Worm (Caenorhabditis elegans) whole organism, young adult: ENCODE measurements around the gene gcy-34.

Experiments used
- B0261.1 ChIP-seq: sonication (generic microtip); optimal IDR thresholded peaks from 2 replicates; lab custom pipeline; 2016; ENCODE audit warnings: mild to moderate bottlenecking, missing genetic modification characterization, moderate library complexity, missing compliant biosample characterization
- C06A6.2 ChIP-seq: fragments of 200-800 bp; sonication (Bioruptor generic); conservative IDR thresholded peaks from 2 replicates; pipeline ENCODE4 v1.3.6; 2022; ENCODE audit warnings: missing genetic modification characterization, missing compliant biosample characterization
- F49E8.2 ChIP-seq: sonication (generic microtip); optimal IDR thresholded peaks from 3 replicates; lab custom pipeline; 2017; ENCODE audit warnings: missing genetic modification characterization, mild to moderate bottlenecking, missing compliant biosample characterization, antibody characterized with exemption, moderate library complexity; ENCODE audit not compliant: insufficient read depth
- F55B11.4 ChIP-seq: sonication (generic microtip); optimal IDR thresholded peaks from 2 replicates; lab custom pipeline; 2016; ENCODE audit warnings: missing compliant biosample characterization, missing genetic modification characterization, borderline replicate concordance; ENCODE audit not compliant: insufficient read depth
- F57A8.1 ChIP-seq: fragments of 200-800 bp; sonication (Bioruptor generic); optimal IDR thresholded peaks from 2 replicates; lab custom pipeline; 2018; ENCODE audit warnings: mild to moderate bottlenecking, missing genetic modification characterization, moderate library complexity, missing compliant biosample characterization
- K12H6.12 ChIP-seq: fragments of 200-800 bp; sonication (Bioruptor generic); optimal IDR thresholded peaks from 2 replicates; lab custom pipeline; 2018; ENCODE audit warnings: mild to moderate bottlenecking, missing genetic modification characterization, missing compliant biosample characterization
- T07F8.4 ChIP-seq: sonication (generic microtip); optimal IDR thresholded peaks from 2 replicates; lab custom pipeline; 2016; ENCODE audit warnings: mild to moderate bottlenecking, missing genetic modification characterization, moderate library complexity, missing compliant biosample characterization
- T26A5.8 ChIP-seq: sonication (generic microtip); optimal IDR thresholded peaks from 2 replicates; lab custom pipeline; 2016; ENCODE audit warnings: missing genetic modification characterization, missing compliant biosample characterization
- Y53G8AR.9 ChIP-seq: fragments of 200-800 bp; sonication (Bioruptor generic); conservative IDR thresholded peaks from 2 replicates; pipeline ENCODE4 v1.3.6; 2022; ENCODE audit warnings: missing genetic modification reagents, missing genetic modification characterization, missing compliant biosample characterization
- Y67H2A.10 ChIP-seq: fragments of 200-800 bp; sonication (Bioruptor generic); conservative IDR thresholded peaks from 2 replicates; pipeline ENCODE4 v1.3.6; 2022; ENCODE audit warnings: missing genetic modification reagents, missing genetic modification characterization, missing compliant biosample characterization
- akir-1 ChIP-seq: fragments of 200-800 bp; sonication (Bioruptor generic); optimal IDR thresholded peaks from 2 replicates; lab custom pipeline; 2018; ENCODE audit warnings: mild to moderate bottlenecking, missing genetic modification characterization, moderate library complexity, missing compliant biosample characterization
- attf-6 ChIP-seq: fragments of 200-800 bp; sonication (Bioruptor generic); IDR thresholded peaks from 2 replicates; pipeline ENCODE4 v1.3.6; 2022; ENCODE audit warnings: missing genetic modification reagents, missing genetic modification characterization, missing compliant biosample characterization
- bed-1 ChIP-seq: fragments of 200-800 bp; sonication (Bioruptor generic); IDR thresholded peaks from 2 replicates; pipeline ENCODE4 v1.3.6; 2022; ENCODE audit warnings: missing genetic modification reagents, missing genetic modification characterization, missing compliant biosample characterization
- ceh-58 ChIP-seq: fragments of 200-800 bp; sonication (Bioruptor generic); IDR thresholded peaks from 2 replicates; pipeline ENCODE4 v1.3.6; 2022; ENCODE audit warnings: missing genetic modification characterization, missing compliant biosample characterization
- ceh-79 ChIP-seq: sonication (generic microtip); optimal IDR thresholded peaks from 2 replicates; lab custom pipeline; 2017; ENCODE audit warnings: mild to moderate bottlenecking, missing genetic modification characterization, missing compliant biosample characterization
- chd-7 ChIP-seq: sonication (generic microtip); optimal IDR thresholded peaks from 2 replicates; lab custom pipeline; 2016; ENCODE audit warnings: mild to moderate bottlenecking, missing genetic modification characterization, moderate library complexity, missing compliant biosample characterization
- dox-1 ChIP-seq: fragments of 200-800 bp; sonication (Bioruptor generic); IDR thresholded peaks from 2 replicates; pipeline ENCODE4 v1.3.6; 2022; ENCODE audit warnings: missing genetic modification reagents, missing genetic modification characterization, missing compliant biosample characterization
- dpl-1 ChIP-seq: fragments of 150-350 bp; optimal IDR thresholded peaks from 2 replicates; lab custom pipeline; 2014; ENCODE audit warnings: missing biosample characterization, missing genetic modification reagents, missing genetic modification characterization
- efl-1 ChIP-seq: fragments of 150-350 bp; optimal IDR thresholded peaks from 2 replicates; lab custom pipeline; 2014; ENCODE audit warnings: missing biosample characterization, missing genetic modification reagents, missing genetic modification characterization
- egl-18 ChIP-seq: fragments of 200-800 bp; sonication (Bioruptor generic); IDR thresholded peaks from 2 replicates; pipeline ENCODE4 v1.3.6; 2022; ENCODE audit warnings: missing genetic modification reagents, missing genetic modification characterization, missing compliant biosample characterization
- egrh-3 ChIP-seq: fragments of 200-800 bp; sonication (Bioruptor generic); IDR thresholded peaks from 2 replicates; pipeline ENCODE4 v1.3.6; 2022; ENCODE audit warnings: missing genetic modification reagents, missing genetic modification characterization, missing compliant biosample characterization
- fkh-3 ChIP-seq: sonication (generic microtip); optimal IDR thresholded peaks from 2 replicates; lab custom pipeline; 2016; ENCODE audit warnings: mild to moderate bottlenecking, missing genetic modification characterization, missing compliant biosample characterization
- hmg-20 ChIP-seq: fragments of 200-800 bp; sonication (Bioruptor generic); IDR thresholded peaks from 2 replicates; pipeline ENCODE4 v1.3.6; 2022; ENCODE audit warnings: missing genetic modification reagents, missing genetic modification characterization, missing compliant biosample characterization
- let-526 ChIP-seq: fragments of 200-800 bp; sonication (Bioruptor generic); IDR thresholded peaks from 2 replicates; pipeline ENCODE4 v1.3.6; 2022; ENCODE audit warnings: missing genetic modification reagents, missing genetic modification characterization, missing compliant biosample characterization
- lin-54 ChIP-seq: fragments of 200-800 bp; sonication (Bioruptor generic); optimal IDR thresholded peaks from 2 replicates; lab custom pipeline; 2018; ENCODE audit warnings: mild to moderate bottlenecking, missing genetic modification characterization, missing compliant biosample characterization
- lsl-1 ChIP-seq: fragments of 200-800 bp; sonication (Bioruptor generic); optimal IDR thresholded peaks from 2 replicates; lab custom pipeline; 2018; ENCODE audit warnings: mild to moderate bottlenecking, missing genetic modification characterization, moderate library complexity, missing compliant biosample characterization
- madf-3 ChIP-seq: fragments of 200-800 bp; sonication (Bioruptor generic); IDR thresholded peaks from 2 replicates; pipeline ENCODE4 v1.3.6; 2022; ENCODE audit warnings: missing genetic modification reagents, missing genetic modification characterization, missing compliant biosample characterization
- madf-8 ChIP-seq: fragments of 200-800 bp; sonication (Bioruptor generic); conservative IDR thresholded peaks from 2 replicates; pipeline ENCODE4 v1.3.6; 2022; ENCODE audit warnings: missing genetic modification reagents, missing genetic modification characterization, missing compliant biosample characterization
- nhr-179 ChIP-seq: sonication (generic microtip); optimal IDR thresholded peaks from 2 replicates; lab custom pipeline; 2016; ENCODE audit warnings: mild to moderate bottlenecking, missing genetic modification characterization, missing compliant biosample characterization
- nhr-80 ChIP-seq: sonication (generic microtip); optimal IDR thresholded peaks from 2 replicates; lab custom pipeline; 2016; ENCODE audit warnings: missing genetic modification characterization, missing compliant biosample characterization
- nhr-90 ChIP-seq: sonication (generic microtip); optimal IDR thresholded peaks from 2 replicates; lab custom pipeline; 2016; ENCODE audit warnings: missing genotype, mild to moderate bottlenecking, missing genetic modification characterization, missing compliant biosample characterization
- pbrm-1 ChIP-seq: fragments of 200-800 bp; sonication (Bioruptor generic); IDR thresholded peaks from 2 replicates; pipeline ENCODE4 v1.3.6; 2022; ENCODE audit warnings: missing genetic modification reagents, missing genetic modification characterization, missing compliant biosample characterization
- rpc-1 ChIP-seq, 2 experiments: fragments of 150-350 bp in 1 of 2; sonication (generic microtip) in 1 of 2; optimal IDR thresholded peaks; 2 replicates each; lab custom pipeline; 2014 to 2018; ENCODE audit warnings: missing biosample characterization in 1 of 2, missing genetic modification characterization in 1 of 2, missing genetic modification reagents in 1 of 2, missing genotype in 1 of 2
- sdz-38 ChIP-seq: sonication (generic microtip); optimal IDR thresholded peaks from 2 replicates; lab custom pipeline; 2016; ENCODE audit warnings: missing genotype, missing genetic modification characterization, missing compliant biosample characterization
- somi-1 ChIP-seq: fragments of 200-800 bp; sonication (Bioruptor generic); optimal IDR thresholded peaks from 2 replicates; lab custom pipeline; 2018; ENCODE audit warnings: mild to moderate bottlenecking, missing genetic modification characterization, missing compliant biosample characterization
- sptf-2 ChIP-seq: fragments of 200-800 bp; sonication (Bioruptor generic); optimal IDR thresholded peaks from 2 replicates; lab custom pipeline; 2018; ENCODE audit warnings: mild to moderate bottlenecking, missing genetic modification characterization, missing compliant biosample characterization
- tbp1 ChIP-seq: fragments of 200-800 bp; sonication (Bioruptor generic); optimal IDR thresholded peaks from 2 replicates; lab custom pipeline; 2018; ENCODE audit warnings: mild to moderate bottlenecking, missing genetic modification characterization, missing compliant biosample characterization
- tbx-9 ChIP-seq: sonication (generic microtip); optimal IDR thresholded peaks from 2 replicates; lab custom pipeline; 2016; ENCODE audit warnings: borderline replicate concordance, missing genetic modification characterization, inconsistent platforms, missing compliant biosample characterization
- unc-130 ChIP-seq: sonication (generic microtip); optimal IDR thresholded peaks from 2 replicates; lab custom pipeline; 2016; ENCODE audit warnings: missing genetic modification reagents, missing genetic modification characterization, missing compliant biosample characterization
- unc-62 ChIP-seq: fragments of 150-350 bp; optimal IDR thresholded peaks from 2 replicates; lab custom pipeline; 2014; ENCODE audit warnings: missing biosample characterization, missing genetic modification reagents, missing genetic modification characterization
- ztf-28 ChIP-seq: fragments of 200-800 bp; sonication (Bioruptor generic); IDR thresholded peaks from 2 replicates; pipeline ENCODE4 v1.3.6; 2022; ENCODE audit warnings: missing genetic modification reagents, missing genetic modification characterization, missing compliant biosample characterization

gcy-34 gene

ce11 chrV:13426764-13427163 lies 41.1 kb upstream of the gcy-34 start, which contains the start of gene srd-18:
Gene srd-18 (minus strand): TSS chrV:13426864.
- TF ChIP-seq let-526 (GFP tag; lab: Robert Waterston, UW) (no peak), sdz-38 (tag; lab: Kevin White, UChicago) (no peak), efl-1 (GFP tag; lab: Kevin White, UChicago) (no peak), dpl-1 (GFP tag; lab: Kevin White, UChicago) (no peak), egrh-3 (GFP tag; lab: Robert Waterston, UW) (no peak), akir-1 (GFP tag; lab: Kevin White, UChicago) (no peak), rpc-1 (optimal IDR thresholded peaks at IDR 0.05; lab: Kevin White, UChicago) (no peak), rpc-1 (tag; optimal IDR thresholded peaks at IDR 0.05; lab: Kevin White, UChicago) (no peak)
- TF ChIP-seq, all 124 proteins: peak for 0

- TF ChIP-seq ztf-28 (GFP tag; lab: Robert Waterston, UW) (no peak), nhr-90 (tag; lab: Kevin White, UChicago) (no peak), madf-8 (no peak), fkh-3 (tag; lab: Kevin White, UChicago) (no peak), rpc-1 (optimal IDR thresholded peaks at IDR 0.05; lab: Kevin White, UChicago) (no peak), rpc-1 (tag; optimal IDR thresholded peaks at IDR 0.05; lab: Kevin White, UChicago) (no peak)
Measured at ce11 chrV:13423608-13424007, 37.9 kb upstream of the gcy-34 start, which contains the start of gene srv-10. Gene srv-10 (plus strand): TSS chrV:13423908.

- TF ChIP-seq sptf-2 (GFP tag; lab: Kevin White, UChicago), result no peak
- no peak for TF ChIP-seq nhr-179 (tag; lab: Kevin White, UChicago)
- TF ChIP-seq attf-6, result no peak
- TF ChIP-seq F49E8.2 (tag; lab: Kevin White, UChicago), result no peak
- TF ChIP-seq Y53G8AR.9 (GFP tag; lab: Robert Waterston, UW), result no peak
- TF ChIP-seq dox-1 (GFP tag; lab: Robert Waterston, UW), result no peak
- no peak for TF ChIP-seq nhr-80 (tag; lab: Kevin White, UChicago)
- no peak for TF ChIP-seq hmg-20 (GFP tag; lab: Robert Waterston, UW)
- TF ChIP-seq ztf-28 (GFP tag; lab: Robert Waterston, UW), result no peak
- TF ChIP-seq akir-1 (GFP tag; lab: Kevin White, UChicago), result no peak
- no peak for TF ChIP-seq chd-7 (tag; lab: Kevin White, UChicago)
- no peak for TF ChIP-seq ceh-79 (tag; lab: Kevin White, UChicago)
- no peak for TF ChIP-seq egl-18
- TF ChIP-seq tbx-9 (tag; lab: Kevin White, UChicago), result no peak
- TF ChIP-seq K12H6.12 (tag; lab: Kevin White, UChicago), result no peak
- no peak for TF ChIP-seq unc-130 (GFP tag; lab: Kevin White, UChicago)
- TF ChIP-seq T07F8.4, result no peak
- no peak for TF ChIP-seq efl-1 (GFP tag; lab: Kevin White, UChicago)
- TF ChIP-seq pbrm-1 (GFP tag; lab: Robert Waterston, UW), result no peak
Measured at ce11 chrV:13423045-13423444, 37.3 kb upstream of the gcy-34 start, which contains the start of gene srv-9. Gene srv-9 (minus strand): TSS chrV:13423145.

ce11 chrV:13421697-13422096 lies 36.0 kb upstream of the gcy-34 start:
- peak; percentile 86 for TF ChIP-seq nhr-80 (tag; lab: Kevin White, UChicago)
- no peak for TF ChIP-seq C06A6.2 (GFP tag; lab: Robert Waterston, UW)
- TF ChIP-seq Y67H2A.10 (GFP tag; lab: Robert Waterston, UW), result no peak

ce11 chrV:13420640-13421039 lies 34.9 kb upstream of the gcy-34 start, which contains the start of gene srv-8:
Gene srv-8 (minus strand): TSS chrV:13420740.
- no peak for TF ChIP-seq ceh-79 (tag; lab: Kevin White, UChicago)
- TF ChIP-seq somi-1 (GFP tag; lab: Kevin White, UChicago), result no peak
- no peak for TF ChIP-seq F49E8.2 (tag; lab: Kevin White, UChicago)
- TF ChIP-seq ceh-58, result no peak
- TF ChIP-seq B0261.1 (tag; lab: Kevin White, UChicago), result no peak
- TF ChIP-seq F55B11.4, result no peak
- no peak for TF ChIP-seq F57A8.1 (GFP tag; lab: Kevin White, UChicago)
- no peak for TF ChIP-seq T26A5.8
- no peak for TF ChIP-seq lin-54
- TF ChIP-seq lsl-1 (GFP tag; lab: Kevin White, UChicago), result no peak
- TF ChIP-seq unc-62 (GFP tag; lab: Kevin White, UChicago), result no peak
- TF ChIP-seq madf-3 (GFP tag; lab: Robert Waterston, UW), result no peak
- TF ChIP-seq bed-1, result no peak
- TF ChIP-seq tbp1 (GFP tag; lab: Kevin White, UChicago), result no peak
